Worm (Caenorhabditis elegans): ENCODE data around the gene appg-1.
A peak's percentile ranks its signal among the peaks of the same experiment; 100 is the strongest.

The appg-1 gene

DNA sequence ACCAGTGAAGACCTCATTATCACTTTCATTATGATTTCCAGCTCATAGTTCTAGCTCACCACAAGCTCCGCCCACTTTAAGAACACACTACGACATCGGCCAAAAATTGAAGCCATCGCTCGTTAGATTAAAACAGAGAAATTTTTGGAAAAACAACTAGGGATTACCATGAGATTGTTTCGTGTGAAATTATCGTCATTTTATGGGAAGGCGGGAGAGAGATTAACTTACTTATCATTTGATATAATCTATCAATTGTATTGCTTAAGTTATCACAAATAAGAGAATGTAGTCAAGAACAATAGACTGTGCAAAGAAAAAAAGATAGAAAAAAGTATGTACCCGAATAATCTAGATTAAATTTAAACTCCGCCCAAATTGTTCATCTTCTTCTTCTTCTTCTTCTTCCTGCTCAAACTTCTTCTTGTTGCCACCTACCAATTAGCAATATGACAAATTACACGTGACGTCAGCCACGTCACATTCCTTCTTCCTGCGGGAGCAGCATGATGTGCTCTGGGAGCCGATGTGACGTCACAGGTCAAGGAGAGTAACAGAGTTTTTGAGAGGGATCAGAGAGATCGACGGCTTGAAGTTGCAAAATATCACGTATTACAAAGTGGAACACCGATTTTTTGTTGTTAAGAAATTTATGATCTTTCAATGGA, 25.6 kb upstream of the appg-1 start, which contains the start of gene nep-26:
Gene nep-26 (minus strand): TSS at position 51 of the 668 bp plus-strand sequence.
- TF ChIP-seq ZK546.5 (tag; optimal IDR thresholded peaks at IDR 0.05) (no peak), nhr-237 (tag; optimal IDR thresholded peaks at IDR 0.05) (no peak), elt-1 (tag; optimal IDR thresholded peaks at IDR 0.05) (no peak), lin-11 (tag; optimal IDR thresholded peaks at IDR 0.05) (no peak), nhr-10 (tag; optimal IDR thresholded peaks at IDR 0.05) (no peak), ceh-82 (tag; optimal IDR thresholded peaks at IDR 0.05) (no peak), lin-39 (tag; optimal IDR thresholded peaks at IDR 0.05) (no peak), gmeb-1 (tag; optimal IDR thresholded peaks at IDR 0.05) (no peak), mdl-1 (tag; optimal IDR thresholded peaks at IDR 0.05) (no peak), nhr-11 (tag; optimal IDR thresholded peaks at IDR 0.05) (no peak), sma-3 (GFP tag; optimal IDR thresholded peaks at IDR 0.05) (no peak), mab-5 (tag; optimal IDR thresholded peaks at IDR 0.05) (peak; percentile 62), ztf-1 (GFP tag; conservative IDR thresholded peaks at IDR 0.05) (no peak), nhr-129 (tag; optimal IDR thresholded peaks at IDR 0.05) (peak; percentile 70), nhr-21 (tag; optimal IDR thresholded peaks at IDR 0.05) (no peak), F13H6.1 (tag; optimal IDR thresholded peaks at IDR 0.05) (peak; percentile 70), peb-1 (tag; optimal IDR thresholded peaks at IDR 0.05) (no peak), skn-1 (tag; optimal IDR thresholded peaks at IDR 0.05) (no peak), snpc-4 (tag; optimal IDR thresholded peaks at IDR 0.05) (no peak), sem-4 (tag; optimal IDR thresholded peaks at IDR 0.05) (peak; percentile 14), ama-1 (optimal IDR thresholded peaks at IDR 0.05) (no peak), ztf-4 (tag; optimal IDR thresholded peaks at IDR 0.05) (peak; percentile 83), alr-1 (tag; optimal IDR thresholded peaks at IDR 0.05) (no peak), nhr-25 (tag; optimal IDR thresholded peaks at IDR 0.05) (no peak), lsy-2 (tag; optimal IDR thresholded peaks at IDR 0.05) (peak in 1 of 2 experiments; percentile 66), nhr-77 (tag; optimal IDR thresholded peaks at IDR 0.05) (no peak), nhr-23 (tag; optimal IDR thresholded peaks at IDR 0.05) (no peak), dmd-4 (tag; optimal IDR thresholded peaks at IDR 0.05) (no peak), aly-2 (tag; optimal IDR thresholded peaks at IDR 0.05) (no peak), blmp-1 (tag; optimal IDR thresholded peaks at IDR 0.05; ENCODE audit: insufficient read depth) (no peak), unc-39 (tag; optimal IDR thresholded peaks at IDR 0.05) (no peak), C34F6.9 (tag; optimal IDR thresholded peaks at IDR 0.05) (peak; percentile 68), lin-13 (GFP tag; optimal IDR thresholded peaks at IDR 0.05) (peak; percentile 24), unc-62 (GFP tag; optimal IDR thresholded peaks at IDR 0.05) (no peak), zag-1 (tag; optimal IDR thresholded peaks at IDR 0.05) (no peak), fos-1 (tag; optimal IDR thresholded peaks at IDR 0.05) (no peak), mbf-1 (tag; optimal IDR thresholded peaks at IDR 0.05) (no peak), crh-2 (tag; optimal IDR thresholded peaks at IDR 0.05) (peak; percentile 93), Y55F3AM.14 (GFP tag; optimal IDR thresholded peaks at IDR 0.05) (no peak), R02D3.7 (tag; optimal IDR thresholded peaks at IDR 0.05) (no peak), unc-55 (GFP tag; optimal IDR thresholded peaks at IDR 0.05) (no peak), egl-27 (tag; optimal IDR thresholded peaks at IDR 0.05) (no peak), nhr-6 (tag; optimal IDR thresholded peaks at IDR 0.05) (no peak), sma-9 (GFP tag; optimal IDR thresholded peaks at IDR 0.05) (peak; percentile 70), sma-9 (tag; optimal IDR thresholded peaks at IDR 0.05) (no peak), ceh-16 (tag; optimal IDR thresholded peaks at IDR 0.05) (no peak), nhr-12 (tag; optimal IDR thresholded peaks at IDR 0.05) (no peak), ztf-11 (tag; optimal IDR thresholded peaks at IDR 0.05) (no peak), elt-3 (tag; optimal IDR thresholded peaks at IDR 0.05) (no peak)

All from whole organism, L2 larva.